Worm (Caenorhabditis elegans): ENCODE measurements around the gene W02B3.3.

DNA sequence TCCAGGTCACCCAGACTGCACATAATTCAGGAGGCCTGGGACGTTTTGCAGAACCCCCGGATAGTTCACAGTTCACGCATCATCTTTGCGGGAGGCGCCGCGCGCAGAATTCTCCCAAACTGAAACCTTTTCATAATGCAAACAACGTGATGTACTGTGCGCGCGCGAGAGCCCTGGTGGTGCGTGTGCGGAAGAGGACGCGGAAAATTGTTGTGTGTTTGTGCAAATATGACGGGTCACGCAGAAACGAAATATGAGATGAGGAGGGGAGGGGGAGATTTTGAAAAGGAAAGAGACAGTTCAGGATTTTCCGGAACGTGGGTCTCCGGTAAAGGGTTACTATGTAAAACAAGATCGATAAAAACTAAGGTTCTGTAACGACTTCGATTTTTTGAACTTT, 41.8 kb upstream of the W02B3.3 start:
- TF ChIP-seq tbx-37 (GFP tag; conservative IDR thresholded peaks at IDR 0.05) (no peak), tbx-11 (GFP tag; IDR thresholded peaks at IDR 0.05) (no peak), scrt-1 (GFP tag; IDR thresholded peaks at IDR 0.05) (no peak), aly-1 (tag; optimal IDR thresholded peaks at IDR 0.05) (no peak), hmbx-1 (tag; optimal IDR thresholded peaks at IDR 0.05) (no peak)
